Fruit fly (Drosophila melanogaster) whole organism, embryonic: Measurements from ENCODE around the gene Pdcd4.

Experiments
- Abd-B ChIP-seq: fragments of 200-800 bp; sonication (Bioruptor generic); optimal IDR thresholded peaks from 2 replicates; lab custom pipeline; 2018; ENCODE audit warnings: missing biosample characterization, mild to moderate bottlenecking, missing genetic modification characterization, moderate library complexity
- Atf3 ChIP-seq: fragments of 200-800 bp; sonication (Bioruptor generic); optimal IDR thresholded peaks from 3 replicates; lab custom pipeline; 2016; ENCODE audit warnings: missing biosample characterization, missing genetic modification characterization
- CG12219 ChIP-seq: fragments of 200-800 bp; sonication (Bioruptor generic); optimal IDR thresholded peaks from 3 replicates; lab custom pipeline; 2018; ENCODE audit warnings: missing biosample characterization, mild to moderate bottlenecking, missing genetic modification characterization
- CG16863 ChIP-seq: fragments of 200-800 bp; sonication (Bioruptor generic); optimal IDR thresholded peaks from 3 replicates; lab custom pipeline; 2016; ENCODE audit warnings: missing biosample characterization, missing genetic modification characterization
- CG17328 ChIP-seq: fragments of 200-800 bp; sonication (Bioruptor generic); IDR thresholded peaks from 2 replicates; pipeline ENCODE4 v1.3.6; 2022; ENCODE audit warnings: missing biosample characterization, missing genetic modification characterization
- CG18599 ChIP-seq: fragments of 200-800 bp; sonication (Bioruptor generic); optimal IDR thresholded peaks from 3 replicates; lab custom pipeline; 2017; ENCODE audit warnings: missing biosample characterization, missing genetic modification characterization, mild to moderate bottlenecking, moderate library complexity, missing genetic modification reagents
- CG2889 ChIP-seq: fragments of 200-800 bp; sonication (Bioruptor generic); IDR thresholded peaks from 3 replicates; pipeline ENCODE4 v1.3.6; 2022; ENCODE audit warnings: missing biosample characterization, missing genetic modification characterization
- CG30403 ChIP-seq: fragments of 200-800 bp; sonication (Bioruptor generic); optimal IDR thresholded peaks from 3 replicates; lab custom pipeline; 2016; ENCODE audit warnings: missing biosample characterization, missing genetic modification characterization
- CG4404 ChIP-seq: fragments of 200-800 bp; sonication (Bioruptor generic); IDR thresholded peaks from 2 replicates; pipeline ENCODE4 v1.3.6; 2022; ENCODE audit warnings: missing biosample characterization, missing genetic modification characterization
- CG5245 ChIP-seq: fragments of 200-800 bp; sonication (Bioruptor generic); optimal IDR thresholded peaks from 3 replicates; lab custom pipeline; 2016; ENCODE audit warnings: missing biosample characterization, missing genetic modification characterization
- CG6254 ChIP-seq: fragments of 200-800 bp; sonication (Bioruptor generic); optimal IDR thresholded peaks from 3 replicates; lab custom pipeline; 2017; ENCODE audit warnings: mild to moderate bottlenecking, missing biosample characterization, missing genetic modification reagents, missing genetic modification characterization
- CG7556 ChIP-seq: fragments of 200-800 bp; sonication (Bioruptor generic); optimal IDR thresholded peaks from 2 replicates; lab custom pipeline; 2017; ENCODE audit warnings: missing biosample characterization, mild to moderate bottlenecking, missing genetic modification characterization
- CG8478 ChIP-seq: fragments of >200 bp; optimal IDR thresholded peaks from 2 replicates; lab custom pipeline; 2018
- CHES-1-like ChIP-seq: fragments of 200-800 bp; sonication (Bioruptor generic); optimal IDR thresholded peaks from 2 replicates; lab custom pipeline; 2016; ENCODE audit warnings: missing biosample characterization, missing genetic modification characterization
- CkIIα-i1 ChIP-seq: fragments of 200-800 bp; sonication (Bioruptor generic); IDR thresholded peaks from 2 replicates; pipeline ENCODE4 v1.3.6; 2022; ENCODE audit warnings: missing biosample characterization, missing genetic modification characterization
- Dfd ChIP-seq, 2 experiments: fragments of >200 bp; optimal IDR thresholded peaks; 2 replicates each; lab custom pipeline; 2017; ENCODE audit warnings: missing biosample characterization in 2 of 2, missing genetic modification characterization in 2 of 2
- Drgx ChIP-seq: fragments of 200-800 bp; sonication (Bioruptor generic); IDR thresholded peaks from 2 replicates; pipeline ENCODE4 v1.3.6; 2022; ENCODE audit warnings: missing biosample characterization, missing genetic modification characterization
- Fer2 ChIP-seq: fragments of 200-800 bp; sonication (Bioruptor generic); optimal IDR thresholded peaks from 2 replicates; lab custom pipeline; 2018; ENCODE audit warnings: missing biosample characterization, mild to moderate bottlenecking, missing genetic modification characterization, moderate library complexity
- HLH3B ChIP-seq: fragments of 200-800 bp; sonication (Bioruptor generic); IDR thresholded peaks from 2 replicates; pipeline ENCODE4 v1.3.6; 2022; ENCODE audit warnings: missing biosample characterization, missing genetic modification characterization
- Hand ChIP-seq: fragments of 200-800 bp; sonication (Bioruptor generic); optimal IDR thresholded peaks from 2 replicates; lab custom pipeline; 2017; ENCODE audit warnings: mild to moderate bottlenecking, missing biosample characterization, missing genetic modification reagents, missing genetic modification characterization
- Hey ChIP-seq: fragments of 200-800 bp; sonication (Bioruptor generic); optimal IDR thresholded peaks from 3 replicates; lab custom pipeline; 2018; ENCODE audit warnings: missing biosample characterization, mild to moderate bottlenecking, missing genetic modification characterization
- Jarid2 ChIP-seq: fragments of 200-800 bp; sonication (Bioruptor generic); optimal IDR thresholded peaks from 3 replicates; lab custom pipeline; 2017; ENCODE audit warnings: mild to moderate bottlenecking, missing biosample characterization, missing genetic modification reagents, missing genetic modification characterization
- Nf-YC ChIP-seq: fragments of 200-800 bp; optimal IDR thresholded peaks from 3 replicates; lab custom pipeline; 2019; ENCODE audit warnings: missing biosample characterization, mild to moderate bottlenecking, missing genetic modification characterization, moderate library complexity
- NfI ChIP-seq: fragments of 200-800 bp; sonication (Bioruptor generic); optimal IDR thresholded peaks from 3 replicates; lab custom pipeline; 2018; ENCODE audit warnings: missing biosample characterization, mild to moderate bottlenecking, missing genetic modification characterization, moderate library complexity
- Rfx ChIP-seq: fragments of 200-800 bp; sonication (Bioruptor generic); IDR thresholded peaks from 2 replicates; pipeline ENCODE4 v1.3.6; 2022; ENCODE audit warnings: missing biosample characterization, missing genetic modification characterization
- Side ChIP-seq: fragments of 200-800 bp; sonication (Bioruptor generic); optimal IDR thresholded peaks from 2 replicates; lab custom pipeline; 2016; ENCODE audit warnings: missing biosample characterization, missing genetic modification characterization
- Ssrp ChIP-seq: fragments of 200-800 bp; sonication (Bioruptor generic); optimal IDR thresholded peaks from 2 replicates; lab custom pipeline; 2018; ENCODE audit warnings: missing biosample characterization, mild to moderate bottlenecking, missing genetic modification characterization, moderate library complexity
- YL-1 ChIP-seq: fragments of 200-800 bp; sonication (Bioruptor generic); optimal IDR thresholded peaks from 3 replicates; lab custom pipeline; 2017; ENCODE audit warnings: missing biosample characterization, mild to moderate bottlenecking, missing genetic modification characterization
- abd-A ChIP-seq: fragments of 200-800 bp; sonication (Bioruptor generic); optimal IDR thresholded peaks from 3 replicates; lab custom pipeline; 2019; ENCODE audit warnings: missing biosample characterization, mild to moderate bottlenecking, missing genetic modification characterization, moderate library complexity
- amos ChIP-seq: fragments of 200-800 bp; sonication (Bioruptor generic); IDR thresholded peaks from 2 replicates; pipeline ENCODE4 v1.3.6; 2022; ENCODE audit warnings: missing biosample characterization, missing genetic modification characterization; ENCODE audit not compliant: partially characterized antibody
- cg ChIP-seq: fragments of 200-800 bp; sonication (Bioruptor generic); optimal IDR thresholded peaks from 3 replicates; lab custom pipeline; 2019; ENCODE audit warnings: missing biosample characterization, mild to moderate bottlenecking, missing genetic modification characterization, moderate library complexity
- chm ChIP-seq: fragments of 200-800 bp; sonication (Bioruptor generic); IDR thresholded peaks from 2 replicates; pipeline ENCODE4 v1.3.6; 2022; ENCODE audit warnings: missing biosample characterization, missing genetic modification characterization
- crc ChIP-seq: fragments of 200-800 bp; sonication (Bioruptor generic); optimal IDR thresholded peaks from 2 replicates; lab custom pipeline; 2016; ENCODE audit warnings: missing biosample characterization, missing genetic modification characterization
- dan ChIP-seq: fragments of 200-800 bp; sonication (Bioruptor generic); IDR thresholded peaks from 2 replicates; pipeline ENCODE4 v1.3.6; 2022; ENCODE audit warnings: missing biosample characterization, missing genetic modification characterization
- dati ChIP-seq: fragments of 200-800 bp; sonication (Bioruptor generic); IDR thresholded peaks from 2 replicates; pipeline ENCODE4 v1.3.6; 2022; ENCODE audit warnings: missing biosample characterization, missing genetic modification characterization
- dm ChIP-seq: fragments of 200-800 bp; sonication (Bioruptor generic); optimal IDR thresholded peaks from 3 replicates; lab custom pipeline; 2016; ENCODE audit warnings: missing biosample characterization, missing genetic modification characterization
- exex ChIP-seq: fragments of 200-800 bp; sonication (Bioruptor generic); optimal IDR thresholded peaks from 4 replicates; lab custom pipeline; 2018; ENCODE audit warnings: missing biosample characterization, mild to moderate bottlenecking, missing genetic modification characterization, moderate library complexity
- fd3F ChIP-seq: fragments of 200-800 bp; sonication (Bioruptor generic); optimal IDR thresholded peaks from 2 replicates; lab custom pipeline; 2018; ENCODE audit warnings: missing biosample characterization, mild to moderate bottlenecking, missing genetic modification characterization, moderate library complexity
- hb ChIP-seq: fragments of 200-800 bp; sonication (Bioruptor generic); IDR thresholded peaks from 3 replicates; pipeline ENCODE4 v1.3.6; 2022; ENCODE audit warnings: missing biosample characterization, missing genetic modification characterization; ENCODE audit not compliant: partially characterized antibody
- jumu ChIP-seq: fragments of 200-800 bp; sonication (Bioruptor generic); optimal IDR thresholded peaks from 3 replicates; lab custom pipeline; 2016; ENCODE audit warnings: missing biosample characterization, missing genetic modification characterization
- nerfin-1 ChIP-seq: fragments of 200-800 bp; sonication (Bioruptor generic); optimal IDR thresholded peaks from 3 replicates; lab custom pipeline; 2019; ENCODE audit warnings: missing biosample characterization, mild to moderate bottlenecking, missing genetic modification characterization, moderate library complexity
- pum ChIP-seq: fragments of 200-800 bp; sonication (Bioruptor generic); optimal IDR thresholded peaks from 2 replicates; lab custom pipeline; 2016; ENCODE audit warnings: missing biosample characterization, missing genetic modification characterization
- rib ChIP-seq: fragments of 200-800 bp; sonication (Bioruptor generic); IDR thresholded peaks from 2 replicates; pipeline ENCODE4 v1.3.6; 2022; ENCODE audit warnings: missing biosample characterization, missing genetic modification characterization
- sd ChIP-seq: fragments of 200-800 bp; sonication (Bioruptor generic); optimal IDR thresholded peaks from 3 replicates; lab custom pipeline; 2018; ENCODE audit warnings: missing biosample characterization, mild to moderate bottlenecking, missing genetic modification characterization, moderate library complexity
- sr ChIP-seq: fragments of 200-800 bp; sonication (Bioruptor generic); IDR thresholded peaks from 3 replicates; pipeline ENCODE4 v1.3.6; 2022; ENCODE audit warnings: missing biosample characterization, missing genetic modification characterization
- trem ChIP-seq: fragments of 200-800 bp; optimal IDR thresholded peaks from 3 replicates; lab custom pipeline; 2019; ENCODE audit warnings: missing biosample characterization, mild to moderate bottlenecking, missing genetic modification characterization, moderate library complexity
- twi ChIP-seq: fragments of 200-800 bp; optimal IDR thresholded peaks from 2 replicates; lab custom pipeline; 2019; ENCODE audit warnings: missing biosample characterization, mild to moderate bottlenecking, missing genetic modification characterization, moderate library complexity
- vvl ChIP-seq: fragments of 200-800 bp; sonication (Bioruptor generic); IDR thresholded peaks from 2 replicates; pipeline ENCODE4 v1.3.6; 2022; ENCODE audit warnings: missing biosample characterization, missing genetic modification characterization
- zfh1 ChIP-seq: fragments of 200-800 bp; sonication (Bioruptor generic); IDR thresholded peaks from 3 replicates; pipeline ENCODE4 v1.3.6; 2022; ENCODE audit warnings: missing biosample characterization, missing genetic modification characterization
- zfh2 ChIP-seq: fragments of 200-800 bp; sonication (Bioruptor generic); optimal IDR thresholded peaks from 2 replicates; lab custom pipeline; 2016; ENCODE audit warnings: missing biosample characterization, missing genetic modification characterization

The Pdcd4 gene

DNA sequence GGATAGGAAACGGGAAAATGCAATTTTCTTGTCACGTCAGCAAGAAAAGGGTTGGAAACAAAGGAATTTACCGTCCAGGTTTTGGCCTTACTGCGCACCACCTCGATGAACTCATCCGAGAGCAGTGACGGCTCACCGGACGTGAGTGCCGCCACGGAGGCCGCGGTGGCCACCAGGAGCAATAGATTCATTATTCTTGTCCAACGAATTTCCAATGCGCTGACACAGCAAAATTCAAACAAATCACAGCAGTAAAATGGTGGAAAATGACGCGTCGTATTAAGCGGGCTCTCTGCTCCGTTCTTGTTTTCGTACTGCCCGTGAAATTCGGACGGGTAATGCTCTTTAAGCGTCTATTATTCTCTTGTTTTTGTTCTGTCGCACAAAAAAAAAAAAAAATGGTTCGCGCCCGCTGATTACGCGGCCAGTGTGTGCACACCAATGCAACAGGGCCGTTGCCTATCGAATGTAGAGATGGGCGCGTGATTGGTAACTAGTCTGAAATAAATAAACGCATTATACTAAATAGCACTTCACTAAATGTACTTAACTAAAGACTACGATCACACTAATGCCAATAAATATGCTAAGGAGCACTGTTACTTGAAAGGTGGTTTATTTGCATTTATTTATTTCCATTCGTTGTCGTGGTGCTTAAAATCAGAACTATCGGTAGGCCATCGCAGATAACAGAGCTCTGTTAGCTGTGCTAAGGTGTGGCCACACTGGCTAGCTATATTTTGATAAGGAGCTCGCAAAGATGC, 26.7 kb upstream of the Pdcd4 start, which contains the start of the genes CtsB and amrt (continued):
- TF ChIP-seq dati (GFP tag; lab: Robert Waterston, UW) = no peak
- peak; percentile 54 for TF ChIP-seq jumu (GFP tag; lab: Kevin White, UChicago)
- TF ChIP-seq Hand = no peak
- peak; percentile 17 for TF ChIP-seq CG16863 (GFP tag; lab: Kevin White, UChicago)
- TF ChIP-seq zfh1 (GFP tag; lab: Robert Waterston, UW) = no peak
- TF ChIP-seq chm (GFP tag; lab: Robert Waterston, UW) = no peak
- peak; percentile 34 for TF ChIP-seq twi (tag; lab: Kevin White, UChicago)
- TF ChIP-seq Rfx (GFP tag; lab: Robert Waterston, UW) = peak; percentile 71; the same call in 1 of the 2 replicates
- TF ChIP-seq cg (GFP tag; lab: Kevin White, UChicago) = no peak
- peak; percentile 51 for TF ChIP-seq Side (GFP tag; lab: Kevin White, UChicago)
- peak; percentile 44 for TF ChIP-seq trem
- peak; percentile 10 for TF ChIP-seq Ssrp (tag; lab: Kevin White, UChicago)
- TF ChIP-seq sr (GFP tag; lab: Robert Waterston, UW) = no peak
- TF ChIP-seq zfh2 (GFP tag; lab: Kevin White, UChicago) = peak; percentile 60
- TF ChIP-seq Jarid2 = peak; percentile 37
- TF ChIP-seq Nf-YC (tag; lab: Kevin White, UChicago) = peak; percentile 52
- TF ChIP-seq Fer2 (tag; lab: Kevin White, UChicago) = peak; percentile 0
- TF ChIP-seq CG7556 (GFP tag; lab: Kevin White, UChicago) = no peak
- peak; percentile 44 for TF ChIP-seq NfI
- TF ChIP-seq CHES-1-like (GFP tag; lab: Kevin White, UChicago) = peak; percentile 66
- TF ChIP-seq vvl (GFP tag; lab: Robert Waterston, UW) = 0 out of 2 replicates have a peak, but pooled peaks have one; percentile 5
- TF ChIP-seq CG5245 (GFP tag; lab: Kevin White, UChicago) = no peak
- no peak for TF ChIP-seq CG8478
- TF ChIP-seq nerfin-1 (tag; lab: Kevin White, UChicago) = peak; percentile 4
- TF ChIP-seq CG12219 (GFP tag; lab: Kevin White, UChicago) = no peak
- TF ChIP-seq exex = peak; percentile 22
- no peak for TF ChIP-seq Hey
- no peak for TF ChIP-seq rib
- peak; percentile 6 for TF ChIP-seq Atf3 (GFP tag; lab: Kevin White, UChicago)
- TF ChIP-seq CG6254 (GFP tag; lab: Kevin White, UChicago) = no peak
- no peak for TF ChIP-seq dan (GFP tag; lab: Robert Waterston, UW)
- peak; percentile 62 for TF ChIP-seq CG30403 (GFP tag; lab: Kevin White, UChicago)
- TF ChIP-seq HLH3B = no peak
- no peak for TF ChIP-seq Dfd (GFP tag; optimal IDR thresholded peaks at IDR 0.05; lab: Kevin White, UChicago)
- TF ChIP-seq amos (GFP tag; lab: Robert Waterston, UW) = peak; percentile 76
- no peak for TF ChIP-seq crc
- TF ChIP-seq CG18599 = no peak
- peak; percentile 62 for TF ChIP-seq Drgx (GFP tag; lab: Robert Waterston, UW)
- TF ChIP-seq CG17328 (GFP tag; lab: Robert Waterston, UW) = no peak
- peak; percentile 51 for TF ChIP-seq YL-1 (GFP tag; lab: Kevin White, UChicago)
- TF ChIP-seq CG4404 (GFP tag; lab: Robert Waterston, UW) = 0 out of 2 replicates have a peak, but pooled peaks have one; percentile 17
- TF ChIP-seq pum = peak; percentile 55
- TF ChIP-seq CkIIα-i1 (GFP tag; lab: Robert Waterston, UW) = no peak
- no peak for TF ChIP-seq CG2889 (GFP tag; lab: Robert Waterston, UW)
- no peak for TF ChIP-seq abd-A (tag; lab: Kevin White, UChicago)
- peak; percentile 78 for TF ChIP-seq hb (GFP tag; lab: Robert Waterston, UW)
- TF ChIP-seq sd (tag; lab: Kevin White, UChicago) = no peak
- TF ChIP-seq dm (GFP tag; lab: Kevin White, UChicago) = peak; percentile 44
- no peak for TF ChIP-seq fd3F
- TF ChIP-seq Abd-B = no peak
